Worm (Caenorhabditis elegans) whole organism, L4 larva: ENCODE results near the gene chw-1.

Source experiments
- F10B5.3 ChIP-seq: sonication (generic microtip); optimal IDR thresholded peaks from 2 replicates; lab custom pipeline; 2016; ENCODE audit warnings: mild to moderate bottlenecking, missing genetic modification characterization, missing compliant biosample characterization
- F26F4.8 ChIP-seq: fragments of 200-800 bp; sonication (Bioruptor generic); conservative IDR thresholded peaks from 2 replicates; pipeline ENCODE4 v1.3.6; 2022; ENCODE audit warnings: missing genetic modification characterization, missing compliant biosample characterization
- R02D3.7 ChIP-seq: fragments of 150-350 bp; sonication (generic microtip); optimal IDR thresholded peaks from 3 replicates; lab custom pipeline; 2014; ENCODE audit warnings: missing biosample characterization, missing genetic modification characterization
- T26A8.4 ChIP-seq: fragments of 200-800 bp; sonication (Bioruptor generic); IDR thresholded peaks from 2 replicates; pipeline ENCODE4 v1.3.6; 2022; ENCODE audit warnings: missing genetic modification characterization, missing compliant biosample characterization
- Y48G9A.11 ChIP-seq: fragments of 200-800 bp; sonication (Bioruptor generic); IDR thresholded peaks from 2 replicates; pipeline ENCODE4 v1.3.6; 2022; ENCODE audit warnings: missing genetic modification reagents, missing genetic modification characterization, missing compliant biosample characterization
- Y75B8A.6 ChIP-seq: fragments of 200-800 bp; sonication (Bioruptor generic); IDR thresholded peaks from 2 replicates; pipeline ENCODE4 v1.3.6; 2022; ENCODE audit warnings: missing genetic modification reagents, missing genetic modification characterization, missing compliant biosample characterization
- ZK337.2 ChIP-seq: fragments of 200-800 bp; sonication (Bioruptor generic); IDR thresholded peaks from 2 replicates; pipeline ENCODE4 v1.3.6; 2022; ENCODE audit warnings: missing genetic modification reagents, missing genetic modification characterization, missing compliant biosample characterization
- ZK546.5 ChIP-seq, 2 experiments: sonication (generic microtip); optimal IDR thresholded peaks; 2 replicates each; lab custom pipeline; 2017; ENCODE audit warnings: missing biosample characterization in 2 of 2, missing genetic modification characterization in 2 of 2
- ama-1 ChIP-seq: fragments of 150-350 bp; optimal IDR thresholded peaks from 2 replicates; lab custom pipeline; 2014; ENCODE audit warnings: inconsistent platforms, mixed read lengths
- arid-1 ChIP-seq: fragments of 200-800 bp; sonication (Bioruptor generic); conservative IDR thresholded peaks from 2 replicates; pipeline ENCODE4 v1.3.6; 2022; ENCODE audit warnings: missing genetic modification reagents, missing genetic modification characterization, missing compliant biosample characterization
- ceh-20 ChIP-seq: fragments of 200-800 bp; sonication (Bioruptor generic); IDR thresholded peaks from 2 replicates; pipeline ENCODE4 v1.3.6; 2022; ENCODE audit warnings: missing genetic modification reagents, missing genetic modification characterization, missing compliant biosample characterization
- ceh-44 ChIP-seq: fragments of 200-800 bp; sonication (Bioruptor generic); IDR thresholded peaks from 2 replicates; pipeline ENCODE4 v1.3.6; 2022; ENCODE audit warnings: missing genetic modification reagents, missing genetic modification characterization, missing compliant biosample characterization
- ceh-82 ChIP-seq: sonication (generic microtip); optimal IDR thresholded peaks from 2 replicates; lab custom pipeline; 2017; ENCODE audit warnings: missing biosample characterization, missing genetic modification characterization
- cey-2 ChIP-seq: sonication (generic microtip); optimal IDR thresholded peaks from 3 replicates; lab custom pipeline; 2017; ENCODE audit warnings: missing genetic modification characterization, mild to moderate bottlenecking, missing compliant biosample characterization, antibody characterized with exemption, borderline replicate concordance; ENCODE audit not compliant: insufficient read depth
- ctbp-1 ChIP-seq: fragments of 200-800 bp; sonication (Bioruptor generic); IDR thresholded peaks from 2 replicates; pipeline ENCODE4 v1.3.6; 2022; ENCODE audit warnings: missing genetic modification reagents, missing genetic modification characterization, missing compliant biosample characterization
- daf-16 ChIP-seq, 3 experiments: sonication (generic microtip); optimal IDR thresholded peaks; 2 replicates each; lab custom pipeline; 2016 to 2017; ENCODE audit warnings: missing genetic modification characterization in 3 of 3, missing genetic modification reagents in 3 of 3, mild to moderate bottlenecking in 2 of 3, missing compliant biosample characterization in 2 of 3, missing biosample characterization in 1 of 3, moderate library complexity in 1 of 3
- daf-8 ChIP-seq: fragments of 200-800 bp; sonication (Bioruptor generic); IDR thresholded peaks from 2 replicates; pipeline ENCODE4 v1.3.6; 2022; ENCODE audit warnings: missing genetic modification characterization, missing compliant biosample characterization
- dmd-8 ChIP-seq: fragments of 200-800 bp; sonication (Bioruptor generic); IDR thresholded peaks from 2 replicates; pipeline ENCODE4 v1.3.6; 2022; ENCODE audit warnings: missing genetic modification characterization, missing compliant biosample characterization
- dmd-9 ChIP-seq: fragments of 200-800 bp; sonication (Bioruptor generic); IDR thresholded peaks from 2 replicates; pipeline ENCODE4 v1.3.6; 2022; ENCODE audit warnings: missing genetic modification reagents, missing genetic modification characterization, missing compliant biosample characterization
- dpl-1 ChIP-seq: fragments of 150-350 bp; optimal IDR thresholded peaks from 2 replicates; lab custom pipeline; 2014; ENCODE audit warnings: missing biosample characterization, missing genetic modification reagents, missing genetic modification characterization
- dve-1 ChIP-seq: sonication (generic microtip); optimal IDR thresholded peaks from 2 replicates; lab custom pipeline; 2017; ENCODE audit warnings: antibody characterized with exemption, mild to moderate bottlenecking, missing genetic modification characterization, missing compliant biosample characterization; ENCODE audit not compliant: insufficient read depth
- fkh-10 ChIP-seq: fragments of 150-350 bp; optimal IDR thresholded peaks from 2 replicates; lab custom pipeline; 2014; ENCODE audit warnings: missing biosample characterization, missing genetic modification reagents, missing genetic modification characterization
- gei-8 ChIP-seq: fragments of 200-800 bp; sonication (Bioruptor generic); optimal IDR thresholded peaks from 2 replicates; lab custom pipeline; 2018; ENCODE audit warnings: mild to moderate bottlenecking, missing genetic modification characterization, missing compliant biosample characterization
- hmg-1.1 ChIP-seq: fragments of 200-800 bp; sonication (Bioruptor generic); IDR thresholded peaks from 2 replicates; pipeline ENCODE4 v1.3.6; 2022; ENCODE audit warnings: missing genetic modification reagents, missing genetic modification characterization, missing compliant biosample characterization
- lim-7 ChIP-seq: fragments of 200-800 bp; sonication (Bioruptor generic); IDR thresholded peaks from 2 replicates; pipeline ENCODE4 v1.3.6; 2022; ENCODE audit warnings: missing genetic modification characterization, missing compliant biosample characterization
- lin-13 ChIP-seq: fragments of 150-350 bp; optimal IDR thresholded peaks from 2 replicates; lab custom pipeline; 2014; ENCODE audit warnings: missing biosample characterization, missing genetic modification reagents, missing genetic modification characterization
- lin-15B ChIP-seq: fragments of 150-350 bp; sonication (generic microtip); optimal IDR thresholded peaks from 3 replicates; lab custom pipeline; 2014; ENCODE audit warnings: missing biosample characterization, missing genetic modification characterization
- lin-29 ChIP-seq: fragments of 200-800 bp; sonication (Bioruptor generic); IDR thresholded peaks from 2 replicates; pipeline ENCODE4 v1.3.6; 2022; ENCODE audit warnings: missing genetic modification reagents, missing genetic modification characterization, missing compliant biosample characterization
- mdt-29 ChIP-seq: fragments of 200-800 bp; sonication (Bioruptor generic); IDR thresholded peaks from 2 replicates; pipeline ENCODE4 v1.3.6; 2022; ENCODE audit warnings: missing genetic modification reagents, missing genetic modification characterization, missing compliant biosample characterization
- mes-2 ChIP-seq: sonication (generic microtip); optimal IDR thresholded peaks from 2 replicates; lab custom pipeline; 2016; ENCODE audit warnings: missing genotype, mild to moderate bottlenecking, missing genetic modification characterization, missing compliant biosample characterization; ENCODE audit not compliant: poor library complexity, severe bottlenecking
- mxl-2 ChIP-seq: fragments of 200-800 bp; sonication (Bioruptor generic); conservative IDR thresholded peaks from 2 replicates; pipeline ENCODE4 v1.3.6; 2022; ENCODE audit warnings: missing genetic modification reagents, missing genetic modification characterization, missing compliant biosample characterization
- mxl-3 ChIP-seq: fragments of 200-800 bp; sonication (Bioruptor generic); optimal IDR thresholded peaks from 2 replicates; lab custom pipeline; 2018; ENCODE audit warnings: mild to moderate bottlenecking, missing genetic modification characterization, missing compliant biosample characterization
- nhr-102 ChIP-seq: sonication (generic microtip); optimal IDR thresholded peaks from 2 replicates; lab custom pipeline; 2016; ENCODE audit warnings: mild to moderate bottlenecking, missing genetic modification characterization, moderate library complexity, missing compliant biosample characterization
- nhr-11 ChIP-seq: fragments of 150-350 bp; optimal IDR thresholded peaks from 2 replicates; lab custom pipeline; 2014; ENCODE audit warnings: missing biosample characterization, missing genetic modification characterization
- nhr-25 ChIP-seq: sonication (generic microtip); optimal IDR thresholded peaks from 2 replicates; lab custom pipeline; 2017; ENCODE audit warnings: missing genetic modification characterization, mild to moderate bottlenecking, missing compliant biosample characterization, antibody characterized with exemption, moderate library complexity, borderline replicate concordance; ENCODE audit not compliant: insufficient read depth
- nhr-41 ChIP-seq: fragments of 200-800 bp; sonication (Bioruptor generic); IDR thresholded peaks from 2 replicates; pipeline ENCODE4 v1.3.6; 2022; ENCODE audit warnings: missing genetic modification reagents, missing genetic modification characterization, missing compliant biosample characterization
- nhr-48 ChIP-seq: sonication (generic microtip); optimal IDR thresholded peaks from 2 replicates; lab custom pipeline; 2016; ENCODE audit warnings: mild to moderate bottlenecking, missing genetic modification characterization, missing compliant biosample characterization
- nhr-76 ChIP-seq: fragments of 150-350 bp; optimal IDR thresholded peaks from 2 replicates; lab custom pipeline; 2014; ENCODE audit warnings: missing biosample characterization, missing genetic modification characterization
- pqm-1 ChIP-seq: sonication (generic microtip); optimal IDR thresholded peaks from 2 replicates; lab custom pipeline; 2017; ENCODE audit warnings: missing biosample characterization, missing genetic modification characterization
- rbr-2 ChIP-seq: sonication (generic microtip); optimal IDR thresholded peaks from 2 replicates; lab custom pipeline; 2016; ENCODE audit warnings: missing genotype, missing genetic modification characterization, missing compliant biosample characterization
- set-16 ChIP-seq: fragments of 200-800 bp; sonication (Bioruptor generic); IDR thresholded peaks from 2 replicates; pipeline ENCODE4 v1.3.6; 2022; ENCODE audit warnings: missing genetic modification reagents, missing genetic modification characterization, missing compliant biosample characterization
- skn-1 ChIP-seq: fragments of 150-350 bp; optimal IDR thresholded peaks from 2 replicates; lab custom pipeline; 2014; ENCODE audit warnings: missing biosample characterization, missing genetic modification characterization
- snpc-4 ChIP-seq: fragments of 150-350 bp; optimal IDR thresholded peaks from 2 replicates; lab custom pipeline; 2014; ENCODE audit warnings: missing biosample characterization, missing genetic modification characterization
- spr-1 ChIP-seq: sonication (generic microtip); optimal IDR thresholded peaks from 2 replicates; lab custom pipeline; 2016; ENCODE audit warnings: mild to moderate bottlenecking, missing genetic modification characterization, missing compliant biosample characterization
- unc-39 ChIP-seq: sonication (generic microtip); optimal IDR thresholded peaks from 2 replicates; lab custom pipeline; 2017; ENCODE audit warnings: missing biosample characterization, missing genetic modification characterization
- zag-1 ChIP-seq: fragments of 150-350 bp; optimal IDR thresholded peaks from 2 replicates; lab custom pipeline; 2014; ENCODE audit warnings: missing biosample characterization, missing genetic modification characterization
- zfp-2 ChIP-seq: sonication (generic microtip); optimal IDR thresholded peaks from 2 replicates; lab custom pipeline; 2016; ENCODE audit warnings: mild to moderate bottlenecking, missing genetic modification characterization, missing compliant biosample characterization
- zip-11 ChIP-seq: fragments of 200-800 bp; sonication (Bioruptor generic); IDR thresholded peaks from 2 replicates; pipeline ENCODE4 v1.3.6; 2022; ENCODE audit warnings: missing genetic modification characterization, missing compliant biosample characterization
- ztf-11 ChIP-seq: fragments of 150-350 bp; optimal IDR thresholded peaks from 2 replicates; lab custom pipeline; 2014; ENCODE audit warnings: missing biosample characterization, missing genetic modification characterization
- ztf-7 ChIP-seq: fragments of 150-350 bp; optimal IDR thresholded peaks from 2 replicates; lab custom pipeline; 2014; ENCODE audit warnings: missing biosample characterization, missing genetic modification characterization

The chw-1 gene

DNA sequence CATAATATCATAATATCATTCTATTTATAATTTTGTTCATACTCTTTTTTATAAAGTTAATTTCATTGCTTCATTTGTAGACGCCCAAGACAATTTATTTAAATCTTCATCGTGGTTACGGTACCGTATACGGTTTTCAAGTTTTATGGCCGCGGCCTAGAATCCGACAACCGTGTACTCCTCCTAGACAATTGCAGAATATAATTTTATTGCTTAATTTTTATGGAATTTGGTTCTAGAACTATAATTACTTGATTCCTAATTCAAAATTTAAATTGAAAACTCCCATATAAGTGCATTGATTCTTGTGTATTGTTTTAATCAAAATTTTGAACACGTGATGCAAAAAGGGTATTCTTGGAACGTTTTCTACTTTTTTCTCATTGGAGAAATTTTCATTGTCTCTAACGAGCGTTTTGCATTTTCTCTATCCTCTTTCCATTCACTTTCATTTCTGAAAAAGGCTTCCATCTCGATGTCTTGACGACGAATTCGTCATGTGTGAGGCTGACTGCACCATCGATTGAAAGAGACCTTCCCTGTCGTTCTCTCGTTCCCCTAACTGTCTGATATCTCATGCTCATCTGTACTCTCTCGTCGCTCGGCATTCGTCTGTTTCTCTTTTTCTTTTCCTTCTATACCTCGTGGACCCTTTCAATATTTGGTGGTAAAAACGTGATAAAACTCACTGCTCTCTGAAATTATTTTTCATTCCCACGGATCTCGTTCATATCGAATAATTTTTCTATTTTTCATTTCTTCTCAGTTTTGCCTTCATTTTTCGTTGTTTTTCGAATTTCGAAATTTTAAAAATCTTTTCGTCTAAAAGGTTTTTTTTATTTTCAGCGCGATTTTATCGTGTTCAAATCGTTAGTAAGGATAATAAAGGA, 20.7 kb upstream of the chw-1 start, which contains the start of gene pap-1 (continued):
- TF ChIP-seq ZK337.2 (GFP tag; lab: Robert Waterston, UW) (no peak), ama-1 (no peak), dmd-8 (GFP tag; lab: Robert Waterston, UW) (no peak), mxl-3 (GFP tag; lab: Kevin White, UChicago) (peak; percentile 28), skn-1 (tag; lab: Kevin White, UChicago) (no peak), F10B5.3 (tag; lab: Kevin White, UChicago) (no peak), zag-1 (tag; lab: Kevin White, UChicago) (no peak), dpl-1 (GFP tag; lab: Kevin White, UChicago) (no peak), lim-7 (no peak), nhr-11 (tag; lab: Kevin White, UChicago) (no peak), dmd-9 (GFP tag; lab: Robert Waterston, UW) (no peak), R02D3.7 (no peak), snpc-4 (tag; lab: Kevin White, UChicago) (no peak), Y48G9A.11 (GFP tag; lab: Robert Waterston, UW) (no peak), daf-8 (no peak), set-16 (GFP tag; lab: Robert Waterston, UW) (no peak), nhr-48 (no peak), spr-1 (no peak), daf-16 (GFP tag; optimal IDR thresholded peaks at IDR 0.05; lab: Kevin White, UChicago) (no peak), daf-16 (tag; optimal IDR thresholded peaks at IDR 0.05; lab: Kevin White, UChicago) (no peak), cey-2 (no peak), rbr-2 (no peak), mes-2 (tag; lab: Kevin White, UChicago) (peak; percentile 75), nhr-25 (no peak), lin-13 (GFP tag; lab: Kevin White, UChicago) (no peak), lin-29 (GFP tag; lab: Robert Waterston, UW) (no peak), hmg-1.1 (GFP tag; lab: Robert Waterston, UW) (no peak), nhr-76 (tag; lab: Kevin White, UChicago) (no peak), ceh-20 (GFP tag; lab: Robert Waterston, UW) (no peak), zfp-2 (tag; lab: Kevin White, UChicago) (no peak), mdt-29 (GFP tag; lab: Robert Waterston, UW) (no peak), F26F4.8 (GFP tag; lab: Robert Waterston, UW) (no peak), dve-1 (no peak), T26A8.4 (GFP tag; lab: Robert Waterston, UW) (no peak), fkh-10 (GFP tag; lab: Kevin White, UChicago) (no peak), arid-1 (no peak), ctbp-1 (no peak), pqm-1 (tag; lab: Kevin White, UChicago) (no peak), ceh-82 (tag; lab: Kevin White, UChicago) (no peak), lin-15B (tag; lab: Kevin White, UChicago) (no peak), Y75B8A.6 (GFP tag; lab: Robert Waterston, UW) (no peak), unc-39 (no peak), nhr-102 (tag; lab: Kevin White, UChicago) (no peak), zip-11 (GFP tag; lab: Robert Waterston, UW) (no peak), ceh-44 (GFP tag; lab: Robert Waterston, UW) (no peak), ztf-7 (no peak), gei-8 (GFP tag; lab: Kevin White, UChicago) (no peak), nhr-41 (GFP tag; lab: Robert Waterston, UW) (no peak), ztf-11 (tag; lab: Kevin White, UChicago) (no peak), mxl-2 (GFP tag; lab: Robert Waterston, UW) (no peak), ZK546.5 (tag; optimal IDR thresholded peaks at IDR 0.05; lab: Kevin White, UChicago) (no peak)
